Fruit fly (Drosophila melanogaster): Measurements from ENCODE around the gene Rpt3R.

Rpt3R gene

dm6 chr3R:9762955-9763931 lies 6.9 kb upstream of the Rpt3R start, which contains the start of the genes Snap24 and CG8478 (continued):
- TF ChIP-seq Antp (GFP tag; optimal IDR thresholded peaks at IDR 0.05) (no peak), CG18764 (GFP tag; optimal IDR thresholded peaks at IDR 0.05) (no peak), dm (GFP tag; optimal IDR thresholded peaks at IDR 0.05) (no peak), MTF-1 (GFP tag; optimal IDR thresholded peaks at IDR 0.05; ENCODE audit: borderline replicate concordance) (no peak), CG16813 (GFP tag; IDR thresholded peaks at IDR 0.05; ENCODE audit: partially characterized antibody) (peak; percentile 81), tup (GFP tag; optimal IDR thresholded peaks at IDR 0.05) (no peak), C15 (GFP tag; IDR thresholded peaks at IDR 0.05) (no peak), tna (GFP tag; IDR thresholded peaks at IDR 0.05; ENCODE audit: partially characterized antibody) (peak; percentile 68; the same call in 1 of the 2 replicates), onecut (GFP tag; IDR thresholded peaks at IDR 0.05) (peak; percentile 31; the same call in 1 of the 2 replicates), CG4730 (GFP tag; IDR thresholded peaks at IDR 0.05) (no peak), cwo (GFP tag; optimal IDR thresholded peaks at IDR 0.05) (no peak), sens-2 (GFP tag; IDR thresholded peaks at IDR 0.05) (no peak), CG1529 (GFP tag; optimal IDR thresholded peaks at IDR 0.05) (no peak), CG14710 (tag; optimal IDR thresholded peaks at IDR 0.05) (peak; percentile 78), z (GFP tag; IDR thresholded peaks at IDR 0.05) (no peak), cg (GFP tag; optimal IDR thresholded peaks at IDR 0.05) (no peak), nerfin-2 (GFP tag; IDR thresholded peaks at IDR 0.05; ENCODE audit: partially characterized antibody) (peak; percentile 73), CG42726 (GFP tag; IDR thresholded peaks at IDR 0.05; ENCODE audit: partially characterized antibody) (peak; percentile 45; the same call in 1 of the 2 replicates), HHEX (GFP tag; optimal IDR thresholded peaks at IDR 0.05) (no peak), CG6854 (GFP tag; optimal IDR thresholded peaks at IDR 0.05) (no peak), CG2120 (GFP tag; optimal IDR thresholded peaks at IDR 0.05) (no peak), ac (GFP tag; optimal IDR thresholded peaks at IDR 0.05) (no peak), CHES-1-like (GFP tag; optimal IDR thresholded peaks at IDR 0.05) (no peak), Dp (GFP tag; optimal IDR thresholded peaks at IDR 0.05) (peak; percentile 78), BEAF-32 (GFP tag; optimal IDR thresholded peaks at IDR 0.05) (peak; percentile 86), gro (GFP tag; optimal IDR thresholded peaks at IDR 0.05) (no peak), lbe (GFP tag; optimal IDR thresholded peaks at IDR 0.05) (no peak), nerfin-1 (tag; optimal IDR thresholded peaks at IDR 0.05) (no peak), Atf-2 (GFP tag; optimal IDR thresholded peaks at IDR 0.05) (no peak), Lhr (GFP tag; optimal IDR thresholded peaks at IDR 0.05) (no peak), CG8089 (GFP tag; optimal IDR thresholded peaks at IDR 0.05) (no peak), CG2712 (tag; optimal IDR thresholded peaks at IDR 0.05) (peak; percentile 6), HLH4C (GFP tag; IDR thresholded peaks at IDR 0.05; ENCODE audit: partially characterized antibody) (peak; percentile 77), trem (tag; optimal IDR thresholded peaks at IDR 0.05) (peak; percentile 27), CG6689 (GFP tag; IDR thresholded peaks at IDR 0.05) (no peak), Meics (GFP tag; optimal IDR thresholded peaks at IDR 0.05) (no peak), CG4617 (GFP tag; optimal IDR thresholded peaks at IDR 0.05; ENCODE audit: borderline replicate concordance) (peak; percentile 40), CG17361 (GFP tag; IDR thresholded peaks at IDR 0.05) (peak; percentile 43; the same call in 1 of the 3 replicates), MESR4 (GFP tag; optimal IDR thresholded peaks at IDR 0.05) (peak; percentile 86), CG3407 (GFP tag; optimal IDR thresholded peaks at IDR 0.05) (no peak), croc (GFP tag; conservative IDR thresholded peaks at IDR 0.05) (no peak), Ets65A (GFP tag) (no peak), lab (GFP tag; optimal IDR thresholded peaks at IDR 0.05) (no peak), pita (GFP tag; optimal IDR thresholded peaks at IDR 0.05) (peak; percentile 46), dan (GFP tag; IDR thresholded peaks at IDR 0.05) (no peak), CG8281 (tag; optimal IDR thresholded peaks at IDR 0.05) (no peak), hb (GFP tag; IDR thresholded peaks at IDR 0.05; ENCODE audit: partially characterized antibody) (peak; percentile 61)
